Fruit fly (Drosophila melanogaster) whole organism, adult: ENCODE data around the gene CG14634.

Source experiments
- CG11617 ChIP-seq: fragments of 200-800 bp; sonication (Bioruptor generic); optimal IDR thresholded peaks from 2 replicates; lab custom pipeline; 2017; ENCODE audit warnings: mild to moderate bottlenecking, missing biosample characterization, missing genetic modification reagents, missing genetic modification characterization
- CG14711 ChIP-seq: fragments of 200-800 bp; sonication (Bioruptor generic); optimal IDR thresholded peaks from 2 replicates; lab custom pipeline; 2018; ENCODE audit warnings: missing biosample characterization, mild to moderate bottlenecking, missing genetic modification characterization, moderate library complexity
- CG1620 ChIP-seq: fragments of 200-800 bp; sonication (Bioruptor generic); optimal IDR thresholded peaks from 2 replicates; lab custom pipeline; 2016; ENCODE audit warnings: missing biosample characterization, missing genetic modification characterization
- CG5204 ChIP-seq: fragments of 200-800 bp; sonication (Bioruptor generic); optimal IDR thresholded peaks from 2 replicates; lab custom pipeline; 2016; ENCODE audit warnings: missing biosample characterization, missing genetic modification characterization
- CG7045 ChIP-seq: fragments of 200-800 bp; sonication (Bioruptor generic); optimal IDR thresholded peaks from 2 replicates; lab custom pipeline; 2017; ENCODE audit warnings: missing biosample characterization, mild to moderate bottlenecking, missing genetic modification characterization
- Mnt ChIP-seq: fragments of 200-800 bp; sonication (Bioruptor generic); optimal IDR thresholded peaks from 2 replicates; lab custom pipeline; 2016; ENCODE audit warnings: missing biosample characterization, mild to moderate bottlenecking, missing genetic modification characterization
- bab1 ChIP-seq: fragments of 200-800 bp; sonication (Bioruptor generic); optimal IDR thresholded peaks from 3 replicates; lab custom pipeline; 2019; ENCODE audit warnings: missing biosample characterization, mild to moderate bottlenecking, missing genetic modification characterization, moderate library complexity
- cic ChIP-seq: fragments of 200-800 bp; sonication (Bioruptor generic); optimal IDR thresholded peaks from 2 replicates; lab custom pipeline; 2017; ENCODE audit warnings: missing biosample characterization, mild to moderate bottlenecking, missing genetic modification characterization, moderate library complexity
- kay ChIP-seq: fragments of 200-800 bp; sonication (Bioruptor generic); peaks from one replicate; lab custom pipeline; 2016; ENCODE audit warnings: missing biosample characterization, missing genetic modification characterization, borderline replicate concordance
- ovo ChIP-seq: fragments of 200-800 bp; sonication (Bioruptor generic); optimal IDR thresholded peaks from 2 replicates; lab custom pipeline; 2016; ENCODE audit warnings: missing biosample characterization, missing genetic modification characterization
- pad ChIP-seq: fragments of 200-800 bp; sonication (Bioruptor generic); optimal IDR thresholded peaks from 3 replicates; lab custom pipeline; 2017; ENCODE audit warnings: missing biosample characterization, missing genetic modification characterization, mild to moderate bottlenecking, moderate library complexity, missing genetic modification reagents
- tj ChIP-seq: fragments of 200-800 bp; sonication (Bioruptor generic); optimal IDR thresholded peaks from 3 replicates; lab custom pipeline; 2017; ENCODE audit warnings: missing biosample characterization, mild to moderate bottlenecking, missing genetic modification characterization, moderate library complexity
- toe ChIP-seq: fragments of 200-800 bp; sonication (Bioruptor generic); optimal IDR thresholded peaks from 2 replicates; lab custom pipeline; 2016; ENCODE audit warnings: missing biosample characterization, missing genetic modification characterization

- TF ChIP-seq kay (GFP tag; lab: Kevin White, UChicago) (no peak), CG1620 (no peak), CG11617 (GFP tag; lab: Kevin White, UChicago) (no peak), pad (GFP tag; lab: Kevin White, UChicago) (no peak), Mnt (GFP tag; lab: Kevin White, UChicago) (no peak), CG5204 (GFP tag; lab: Kevin White, UChicago) (no peak), ovo (GFP tag; lab: Kevin White, UChicago) (no peak), bab1 (no peak), CG7045 (no peak), CG14711 (no peak), cic (GFP tag; lab: Kevin White, UChicago) (no peak), toe (GFP tag; lab: Kevin White, UChicago) (no peak), tj (GFP tag; lab: Kevin White, UChicago) (no peak)
Measured at dm6 chrX:894182-894581, 31.8 kb downstream of the CG14634 start, which contains the start of gene CG11663.
